Worm (Caenorhabditis elegans) whole organism, L4 larva: ENCODE measurements around the gene T03F7.7.
A peak's percentile ranks its signal among the peaks of the same experiment; 100 is the strongest.

ENCODE experiments used
- F49E8.2 ChIP-seq: sonication (generic microtip); optimal IDR thresholded peaks from 2 replicates; lab custom pipeline; 2016; ENCODE audit warnings: missing compliant biosample characterization, mild to moderate bottlenecking, missing genetic modification characterization, borderline replicate concordance
- T26A8.4 ChIP-seq: fragments of 200-800 bp; sonication (Bioruptor generic); IDR thresholded peaks from 2 replicates; pipeline ENCODE4 v1.3.6; 2022; ENCODE audit warnings: missing genetic modification characterization, missing compliant biosample characterization
- Y105C5A.15 ChIP-seq: fragments of 200-800 bp; sonication (Bioruptor generic); IDR thresholded peaks from 2 replicates; pipeline ENCODE4 v1.3.6; 2022; ENCODE audit warnings: missing genetic modification characterization, missing compliant biosample characterization
- aha-1 ChIP-seq: fragments of 150-350 bp; peaks from one replicate; lab custom pipeline; 2014; ENCODE audit warnings: missing biosample characterization, missing genetic modification characterization
- ceh-20 ChIP-seq: fragments of 200-800 bp; sonication (Bioruptor generic); IDR thresholded peaks from 2 replicates; pipeline ENCODE4 v1.3.6; 2022; ENCODE audit warnings: missing genetic modification reagents, missing genetic modification characterization, missing compliant biosample characterization
- ceh-28 ChIP-seq: fragments of 150-350 bp; optimal IDR thresholded peaks from 2 replicates; lab custom pipeline; 2014; ENCODE audit warnings: missing biosample characterization, missing genetic modification reagents, missing genetic modification characterization
- ceh-82 ChIP-seq: sonication (generic microtip); optimal IDR thresholded peaks from 2 replicates; lab custom pipeline; 2017; ENCODE audit warnings: missing biosample characterization, missing genetic modification characterization
- cey-2 ChIP-seq: sonication (generic microtip); optimal IDR thresholded peaks from 3 replicates; lab custom pipeline; 2017; ENCODE audit warnings: missing genetic modification characterization, mild to moderate bottlenecking, missing compliant biosample characterization, antibody characterized with exemption, borderline replicate concordance; ENCODE audit not compliant: insufficient read depth
- dpl-1 ChIP-seq: fragments of 150-350 bp; optimal IDR thresholded peaks from 2 replicates; lab custom pipeline; 2014; ENCODE audit warnings: missing biosample characterization, missing genetic modification reagents, missing genetic modification characterization
- dve-1 ChIP-seq: sonication (generic microtip); optimal IDR thresholded peaks from 2 replicates; lab custom pipeline; 2017; ENCODE audit warnings: antibody characterized with exemption, mild to moderate bottlenecking, missing genetic modification characterization, missing compliant biosample characterization; ENCODE audit not compliant: insufficient read depth
- egl-27 ChIP-seq: sonication (generic microtip); optimal IDR thresholded peaks from 3 replicates; lab custom pipeline; 2017; ENCODE audit warnings: missing biosample characterization, missing genetic modification reagents, missing genetic modification characterization
- fkh-10 ChIP-seq: fragments of 150-350 bp; optimal IDR thresholded peaks from 2 replicates; lab custom pipeline; 2014; ENCODE audit warnings: missing biosample characterization, missing genetic modification reagents, missing genetic modification characterization
- gei-8 ChIP-seq: fragments of 200-800 bp; sonication (Bioruptor generic); optimal IDR thresholded peaks from 2 replicates; lab custom pipeline; 2018; ENCODE audit warnings: mild to moderate bottlenecking, missing genetic modification characterization, missing compliant biosample characterization
- hmg-1.1 ChIP-seq: fragments of 200-800 bp; sonication (Bioruptor generic); IDR thresholded peaks from 2 replicates; pipeline ENCODE4 v1.3.6; 2022; ENCODE audit warnings: missing genetic modification reagents, missing genetic modification characterization, missing compliant biosample characterization
- lim-7 ChIP-seq: fragments of 200-800 bp; sonication (Bioruptor generic); IDR thresholded peaks from 2 replicates; pipeline ENCODE4 v1.3.6; 2022; ENCODE audit warnings: missing genetic modification characterization, missing compliant biosample characterization
- lin-1 ChIP-seq: fragments of 200-800 bp; sonication (Bioruptor generic); IDR thresholded peaks from 2 replicates; pipeline ENCODE4 v1.3.6; 2022; ENCODE audit warnings: missing genetic modification reagents, missing genetic modification characterization, missing compliant biosample characterization
- lin-13 ChIP-seq: fragments of 150-350 bp; optimal IDR thresholded peaks from 2 replicates; lab custom pipeline; 2014; ENCODE audit warnings: missing biosample characterization, missing genetic modification reagents, missing genetic modification characterization
- lin-15B ChIP-seq: fragments of 150-350 bp; sonication (generic microtip); optimal IDR thresholded peaks from 3 replicates; lab custom pipeline; 2014; ENCODE audit warnings: missing biosample characterization, missing genetic modification characterization
- lin-38 ChIP-seq: fragments of 200-800 bp; sonication (Bioruptor generic); IDR thresholded peaks from 2 replicates; pipeline ENCODE4 v1.3.6; 2022; ENCODE audit warnings: missing genetic modification reagents, missing genetic modification characterization, missing compliant biosample characterization
- lir-3 ChIP-seq: sonication (generic microtip); optimal IDR thresholded peaks from 2 replicates; lab custom pipeline; 2016; ENCODE audit warnings: mild to moderate bottlenecking, missing genetic modification characterization, missing compliant biosample characterization
- mdl-1 ChIP-seq, 2 experiments: fragments of 150-350 bp in 1 of 2; sonication (generic microtip) in 1 of 2; optimal IDR thresholded peaks; 2 replicates each; lab custom pipeline; 2014 to 2017; ENCODE audit warnings: missing biosample characterization in 2 of 2, missing genetic modification characterization in 2 of 2
- mdt-29 ChIP-seq: fragments of 200-800 bp; sonication (Bioruptor generic); IDR thresholded peaks from 2 replicates; pipeline ENCODE4 v1.3.6; 2022; ENCODE audit warnings: missing genetic modification reagents, missing genetic modification characterization, missing compliant biosample characterization
- mep-1 ChIP-seq: fragments of 150-350 bp; sonication (generic microtip); optimal IDR thresholded peaks from 3 replicates; lab custom pipeline; 2014; ENCODE audit warnings: missing biosample characterization, missing genetic modification characterization
- mes-2 ChIP-seq: sonication (generic microtip); optimal IDR thresholded peaks from 2 replicates; lab custom pipeline; 2016; ENCODE audit warnings: missing genotype, mild to moderate bottlenecking, missing genetic modification characterization, missing compliant biosample characterization; ENCODE audit not compliant: poor library complexity, severe bottlenecking
- mxl-3 ChIP-seq: fragments of 200-800 bp; sonication (Bioruptor generic); optimal IDR thresholded peaks from 2 replicates; lab custom pipeline; 2018; ENCODE audit warnings: mild to moderate bottlenecking, missing genetic modification characterization, missing compliant biosample characterization
- nhr-10 ChIP-seq: fragments of 150-350 bp; optimal IDR thresholded peaks from 2 replicates; lab custom pipeline; 2014; ENCODE audit warnings: missing biosample characterization, missing genetic modification characterization
- nhr-102 ChIP-seq: sonication (generic microtip); optimal IDR thresholded peaks from 2 replicates; lab custom pipeline; 2016; ENCODE audit warnings: mild to moderate bottlenecking, missing genetic modification characterization, moderate library complexity, missing compliant biosample characterization
- nhr-111 ChIP-seq: fragments of 200-800 bp; sonication (Bioruptor generic); optimal IDR thresholded peaks from 2 replicates; lab custom pipeline; 2018; ENCODE audit warnings: mild to moderate bottlenecking, missing genetic modification characterization, missing compliant biosample characterization
- nhr-28 ChIP-seq: fragments of 150-350 bp; optimal IDR thresholded peaks from 2 replicates; lab custom pipeline; 2014; ENCODE audit warnings: missing biosample characterization, missing genetic modification characterization
- nhr-42 ChIP-seq: fragments of 200-800 bp; sonication (Bioruptor generic); IDR thresholded peaks from 2 replicates; pipeline ENCODE4 v1.3.6; 2022; ENCODE audit warnings: missing genetic modification characterization, missing compliant biosample characterization
- nhr-6 ChIP-seq: fragments of 150-350 bp; optimal IDR thresholded peaks from 2 replicates; lab custom pipeline; 2014; ENCODE audit warnings: missing biosample characterization, missing genetic modification characterization
- nhr-77 ChIP-seq: fragments of 150-350 bp; optimal IDR thresholded peaks from 2 replicates; lab custom pipeline; 2014; ENCODE audit warnings: missing biosample characterization, missing genetic modification characterization
- php-3 ChIP-seq: fragments of 200-800 bp; sonication (Bioruptor generic); IDR thresholded peaks from 2 replicates; pipeline ENCODE4 v1.3.6; 2022; ENCODE audit warnings: missing genetic modification reagents, missing genetic modification characterization, missing compliant biosample characterization
- rbr-2 ChIP-seq: sonication (generic microtip); optimal IDR thresholded peaks from 2 replicates; lab custom pipeline; 2016; ENCODE audit warnings: missing genotype, missing genetic modification characterization, missing compliant biosample characterization
- skn-1 ChIP-seq: fragments of 150-350 bp; optimal IDR thresholded peaks from 2 replicates; lab custom pipeline; 2014; ENCODE audit warnings: missing biosample characterization, missing genetic modification characterization
- snpc-1.2 ChIP-seq: fragments of 200-800 bp; sonication (Bioruptor generic); IDR thresholded peaks from 2 replicates; pipeline ENCODE4 v1.3.6; 2022; ENCODE audit warnings: missing genetic modification reagents, missing genetic modification characterization, missing compliant biosample characterization
- snpc-4 ChIP-seq: fragments of 150-350 bp; optimal IDR thresholded peaks from 2 replicates; lab custom pipeline; 2014; ENCODE audit warnings: missing biosample characterization, missing genetic modification characterization
- spr-1 ChIP-seq: sonication (generic microtip); optimal IDR thresholded peaks from 2 replicates; lab custom pipeline; 2016; ENCODE audit warnings: mild to moderate bottlenecking, missing genetic modification characterization, missing compliant biosample characterization
- spr-3 ChIP-seq: fragments of 200-800 bp; sonication (Bioruptor generic); optimal IDR thresholded peaks from 2 replicates; lab custom pipeline; 2018; ENCODE audit warnings: mild to moderate bottlenecking, missing genetic modification characterization, missing compliant biosample characterization
- unc-39 ChIP-seq: sonication (generic microtip); optimal IDR thresholded peaks from 2 replicates; lab custom pipeline; 2017; ENCODE audit warnings: missing biosample characterization, missing genetic modification characterization
- unc-62 ChIP-seq, 3 experiments: fragments of 150-350 bp in 1 of 3; sonication (generic microtip); optimal IDR thresholded peaks in 2 of 3; peaks in 1 of 3; 1 replicate in 1 of 3; 2 replicates in 2 of 3; lab custom pipeline; 2014 to 2017; ENCODE audit warnings: missing biosample characterization in 3 of 3, missing genetic modification characterization in 3 of 3, missing genetic modification reagents in 3 of 3, missing genotype in 1 of 3
- zfp-2 ChIP-seq: sonication (generic microtip); optimal IDR thresholded peaks from 2 replicates; lab custom pipeline; 2016; ENCODE audit warnings: mild to moderate bottlenecking, missing genetic modification characterization, missing compliant biosample characterization
- zfp-3 ChIP-seq: fragments of 200-800 bp; sonication (Bioruptor generic); conservative IDR thresholded peaks from 2 replicates; pipeline ENCODE4 v1.3.6; 2022; ENCODE audit warnings: missing genetic modification reagents, missing genetic modification characterization, missing compliant biosample characterization
- zip-11 ChIP-seq: fragments of 200-800 bp; sonication (Bioruptor generic); IDR thresholded peaks from 2 replicates; pipeline ENCODE4 v1.3.6; 2022; ENCODE audit warnings: missing genetic modification characterization, missing compliant biosample characterization
- zip-2 ChIP-seq: fragments of 150-350 bp; optimal IDR thresholded peaks from 2 replicates; lab custom pipeline; 2014; ENCODE audit warnings: missing biosample characterization, missing genetic modification characterization
- ztf-7 ChIP-seq: fragments of 150-350 bp; optimal IDR thresholded peaks from 2 replicates; lab custom pipeline; 2014; ENCODE audit warnings: missing biosample characterization, missing genetic modification characterization

T03F7.7 gene

DNA sequence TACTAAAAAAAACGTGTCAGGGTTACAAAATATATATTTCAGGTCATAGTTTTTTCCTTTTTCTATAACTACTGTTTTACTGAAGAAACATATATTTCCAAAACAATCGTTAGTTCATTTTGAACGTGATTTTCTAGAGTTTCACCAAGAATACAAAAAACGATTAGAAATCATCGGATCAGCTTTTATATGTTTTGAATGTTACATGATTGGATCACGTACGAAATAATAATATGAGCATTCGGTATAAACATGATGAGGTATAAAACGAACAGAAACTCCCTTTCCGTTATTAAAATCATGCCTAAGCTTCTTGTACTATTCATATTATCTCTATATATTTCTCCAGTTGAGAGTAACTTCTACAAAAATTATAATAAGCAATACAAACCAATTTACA is 38.4 kb upstream of the T03F7.7 start, which contains the start of gene clec-223:
clec-223 (plus strand) TSS at position 301 of the 400 bp plus-strand sequence.
- TF ChIP-seq nhr-10 (tag; lab: Kevin White, UChicago) (no peak), unc-62 (GFP tag; optimal IDR thresholded peaks at IDR 0.05 in 1 of 2; lab: Kevin White, UChicago) (no peak), unc-62 (tag; optimal IDR thresholded peaks at IDR 0.05; lab: Kevin White, UChicago) (no peak), egl-27 (no peak), nhr-111 (GFP tag; lab: Kevin White, UChicago) (no peak), spr-1 (no peak), ztf-7 (tag; lab: Kevin White, UChicago) (no peak), ceh-82 (tag; lab: Kevin White, UChicago) (no peak), nhr-42 (GFP tag; lab: Robert Waterston, UW) (no peak), hmg-1.1 (GFP tag; lab: Robert Waterston, UW) (no peak), lin-38 (no peak), mes-2 (no peak), skn-1 (tag; lab: Kevin White, UChicago) (no peak), F49E8.2 (tag; lab: Kevin White, UChicago) (no peak), fkh-10 (GFP tag; lab: Kevin White, UChicago) (no peak), zip-11 (GFP tag; lab: Robert Waterston, UW) (no peak), ceh-28 (tag; lab: Kevin White, UChicago) (no peak), lin-15B (tag; lab: Kevin White, UChicago) (no peak), mep-1 (tag; lab: Kevin White, UChicago) (no peak)

- peak; percentile 37 for TF ChIP-seq F49E8.2 (tag; lab: Kevin White, UChicago)
- no peak for TF ChIP-seq Y105C5A.15 (GFP tag; lab: Robert Waterston, UW)
These were observed 31.7 kb upstream of the T03F7.7 start for ce11 chrV:11279564-11279963.

ce11 chrV:11281414-11282209 is 29.6 kb upstream of the T03F7.7 start:
- TF ChIP-seq nhr-6, result no peak
- no peak for TF ChIP-seq T26A8.4 (GFP tag; lab: Robert Waterston, UW)
- TF ChIP-seq snpc-4 (tag; lab: Kevin White, UChicago), result no peak
- TF ChIP-seq dpl-1, result no peak
- TF ChIP-seq cey-2, result no peak
- no peak for TF ChIP-seq zfp-3 (GFP tag; lab: Robert Waterston, UW)
- peak; percentile 27 for TF ChIP-seq nhr-28
- no peak for TF ChIP-seq dve-1 (tag; lab: Kevin White, UChicago)
- no peak for TF ChIP-seq ceh-20
- TF ChIP-seq egl-27, result no peak
- peak; percentile 92 for TF ChIP-seq aha-1 (tag; lab: Kevin White, UChicago)
- no peak for TF ChIP-seq snpc-1.2
- TF ChIP-seq lin-1 (GFP tag; lab: Robert Waterston, UW), result no peak
- TF ChIP-seq zip-2 (tag; lab: Kevin White, UChicago), result no peak
- peak; percentile 45 for TF ChIP-seq mxl-3
- no peak for TF ChIP-seq skn-1 (tag; lab: Kevin White, UChicago)
- no peak for TF ChIP-seq spr-3 (GFP tag; lab: Kevin White, UChicago)
- TF ChIP-seq F49E8.2 (tag; lab: Kevin White, UChicago), result no peak
- TF ChIP-seq lim-7 (GFP tag; lab: Robert Waterston, UW), result no peak
- TF ChIP-seq Y105C5A.15 (GFP tag; lab: Robert Waterston, UW), result no peak
- no peak for TF ChIP-seq php-3 (GFP tag; lab: Robert Waterston, UW)
- no peak for TF ChIP-seq nhr-77 (tag; lab: Kevin White, UChicago)
- TF ChIP-seq lir-3 (tag; lab: Kevin White, UChicago), result no peak
- TF ChIP-seq nhr-102 (tag; lab: Kevin White, UChicago), result no peak
- no peak for TF ChIP-seq zfp-2 (tag; lab: Kevin White, UChicago)
- peak in 1 of 2 experiments; percentile 9 for TF ChIP-seq mdl-1 (tag; optimal IDR thresholded peaks at IDR 0.05; lab: Kevin White, UChicago)
- no peak for TF ChIP-seq mep-1 (tag; lab: Kevin White, UChicago)
- no peak for TF ChIP-seq unc-39
- TF ChIP-seq rbr-2 (tag; lab: Kevin White, UChicago), result no peak
- TF ChIP-seq gei-8 (GFP tag; lab: Kevin White, UChicago), result no peak
- peak in 1 of 2 experiments; percentile 90 for TF ChIP-seq unc-62 (GFP tag; optimal IDR thresholded peaks at IDR 0.05 in 1 of 2; lab: Kevin White, UChicago)
- no peak for TF ChIP-seq unc-62 (tag; optimal IDR thresholded peaks at IDR 0.05; lab: Kevin White, UChicago)
- TF ChIP-seq lin-13 (GFP tag; lab: Kevin White, UChicago), result no peak
- TF ChIP-seq mdt-29 (GFP tag; lab: Robert Waterston, UW), result no peak
